Fruit fly (Drosophila melanogaster): Measurements from ENCODE around the gene slmb.
A peak's percentile ranks its signal among the peaks of the same experiment; 100 is the strongest.

dm6 chr3R:21118784-21119183, 8.5 kb downstream of the slmb start, which contains the start of gene Bdbt:
- TF ChIP-seq bab1 (GFP tag; optimal IDR thresholded peaks at IDR 0.05) (no peak), cnc (optimal IDR thresholded peaks at IDR 0.05) (no peak), CG11617 (GFP tag; optimal IDR thresholded peaks at IDR 0.05) (peak; percentile 9), tj (GFP tag; optimal IDR thresholded peaks at IDR 0.05) (peak; percentile 31), kay (GFP tag; ENCODE audit: borderline replicate concordance) (no peak), cic (GFP tag; optimal IDR thresholded peaks at IDR 0.05) (no peak), Crg-1 (GFP tag; optimal IDR thresholded peaks at IDR 0.05) (no peak), CG5204 (GFP tag; optimal IDR thresholded peaks at IDR 0.05) (no peak)
